Fruit fly (Drosophila melanogaster) whole organism, embryonic: ENCODE data around the gene CG4101.

Experiments used
- B-H1 ChIP-seq: fragments of 200-800 bp; sonication (Bioruptor generic); IDR thresholded peaks from 3 replicates; pipeline ENCODE4 v1.3.6; 2022; ENCODE audit warnings: missing biosample characterization, missing genetic modification characterization
- CG10209 ChIP-seq: fragments of 200-800 bp; sonication (Bioruptor generic); optimal IDR thresholded peaks from 3 replicates; lab custom pipeline; 2017; ENCODE audit warnings: missing biosample characterization, mild to moderate bottlenecking, missing genetic modification characterization, missing genetic modification reagents
- CG10366 ChIP-seq: fragments of 200-800 bp; sonication (Bioruptor generic); IDR thresholded peaks from 2 replicates; pipeline ENCODE4 v1.3.6; 2022; ENCODE audit warnings: missing biosample characterization, missing genetic modification characterization
- CG12104 ChIP-seq: fragments of 200-800 bp; sonication (Bioruptor generic); optimal IDR thresholded peaks from 3 replicates; lab custom pipeline; 2016; ENCODE audit warnings: missing biosample characterization, missing genetic modification characterization
- CG14441 ChIP-seq: fragments of 200-800 bp; sonication (Bioruptor generic); IDR thresholded peaks from 2 replicates; pipeline ENCODE4 v1.3.6; 2022; ENCODE audit warnings: missing biosample characterization, missing genetic modification characterization
- CG15696 ChIP-seq: fragments of 200-800 bp; sonication (Bioruptor generic); optimal IDR thresholded peaks from 2 replicates; lab custom pipeline; 2019; ENCODE audit warnings: missing biosample characterization, mild to moderate bottlenecking, missing genetic modification characterization, moderate library complexity
- CG16779 ChIP-seq: fragments of 200-800 bp; sonication (Bioruptor generic); IDR thresholded peaks from 2 replicates; pipeline ENCODE4 v1.3.6; 2022; ENCODE audit warnings: missing biosample characterization, missing genetic modification characterization
- CG17912 ChIP-seq: fragments of 200-800 bp; sonication (Bioruptor generic); optimal IDR thresholded peaks from 2 replicates; lab custom pipeline; 2018; ENCODE audit warnings: missing biosample characterization, mild to moderate bottlenecking, missing genetic modification characterization
- CG1792 ChIP-seq: fragments of 200-800 bp; sonication (Bioruptor generic); optimal IDR thresholded peaks from 2 replicates; lab custom pipeline; 2016; ENCODE audit warnings: missing biosample characterization, missing genetic modification characterization
- CG30020 ChIP-seq: fragments of 200-800 bp; optimal IDR thresholded peaks from 2 replicates; lab custom pipeline; 2019; ENCODE audit warnings: missing biosample characterization, mild to moderate bottlenecking, missing genetic modification characterization, moderate library complexity
- CG42726 ChIP-seq: fragments of 200-800 bp; sonication (Bioruptor generic); IDR thresholded peaks from 2 replicates; pipeline ENCODE4 v1.3.6; 2022; ENCODE audit warnings: missing biosample characterization, missing genetic modification characterization; ENCODE audit not compliant: partially characterized antibody
- CG7987 ChIP-seq: fragments of 200-800 bp; sonication (Bioruptor generic); optimal IDR thresholded peaks from 2 replicates; lab custom pipeline; 2018; ENCODE audit warnings: missing biosample characterization, mild to moderate bottlenecking, missing genetic modification characterization, moderate library complexity
- CG9817 ChIP-seq: fragments of 200-800 bp; sonication (Bioruptor generic); optimal IDR thresholded peaks from 2 replicates; lab custom pipeline; 2018; ENCODE audit warnings: missing biosample characterization, mild to moderate bottlenecking, missing genetic modification characterization, moderate library complexity
- Camta ChIP-seq: fragments of 200-800 bp; sonication (Bioruptor generic); optimal IDR thresholded peaks from 2 replicates; lab custom pipeline; 2016; ENCODE audit warnings: missing biosample characterization, missing genetic modification characterization
- D19B ChIP-seq: fragments of 200-800 bp; sonication (Bioruptor generic); optimal IDR thresholded peaks from 2 replicates; lab custom pipeline; 2017; ENCODE audit warnings: missing biosample characterization, mild to moderate bottlenecking, missing genetic modification characterization
- Fer3 ChIP-seq: fragments of 200-800 bp; sonication (Bioruptor generic); optimal IDR thresholded peaks from 2 replicates; lab custom pipeline; 2018; ENCODE audit warnings: missing biosample characterization, mild to moderate bottlenecking, missing genetic modification characterization, moderate library complexity
- HLH54F ChIP-seq: fragments of 200-800 bp; sonication (Bioruptor generic); optimal IDR thresholded peaks from 3 replicates; lab custom pipeline; 2016; ENCODE audit warnings: missing biosample characterization, missing genetic modification characterization
- HmgD ChIP-seq: fragments of 200-800 bp; sonication (Bioruptor generic); optimal IDR thresholded peaks from 3 replicates; lab custom pipeline; 2016; ENCODE audit warnings: missing biosample characterization, missing genetic modification characterization
- Optix ChIP-seq: fragments of 200-800 bp; sonication (Bioruptor generic); IDR thresholded peaks from 3 replicates; pipeline ENCODE4 v1.3.6; 2022; ENCODE audit warnings: missing biosample characterization, missing genetic modification characterization
- Pdp1 ChIP-seq, 2 experiments: fragments of 200-800 bp; sonication (Bioruptor generic); optimal IDR thresholded peaks; 3 replicates each; lab custom pipeline; 2016; ENCODE audit warnings: missing biosample characterization in 2 of 2, missing genetic modification characterization in 2 of 2, mild to moderate bottlenecking in 1 of 2, moderate library complexity in 1 of 2
- Stat92E ChIP-seq, 3 experiments: fragments of >200 bp in 2 of 3; fragments of 200-800 bp in 1 of 3; sonication (Bioruptor generic) in 1 of 3; optimal IDR thresholded peaks; 2 replicates each; lab custom pipeline; 2017 to 2019; ENCODE audit warnings: missing biosample characterization in 3 of 3, missing genetic modification characterization in 3 of 3, mild to moderate bottlenecking in 1 of 3, moderate library complexity in 1 of 3
- Taf1 ChIP-seq: fragments of 200-800 bp; sonication (Bioruptor generic); IDR thresholded peaks from 2 replicates; pipeline ENCODE4 v1.3.6; 2022; ENCODE audit warnings: missing biosample characterization, missing genetic modification characterization
- Usf ChIP-seq: fragments of 200-800 bp; sonication (Bioruptor generic); optimal IDR thresholded peaks from 2 replicates; lab custom pipeline; 2017; ENCODE audit warnings: missing genotype, missing biosample characterization, missing genetic modification characterization
- al ChIP-seq: fragments of 200-800 bp; sonication (Bioruptor generic); IDR thresholded peaks from 2 replicates; pipeline ENCODE4 v1.3.6; 2022; ENCODE audit warnings: missing biosample characterization, missing genetic modification characterization
- ara ChIP-seq: fragments of 200-800 bp; sonication (Bioruptor generic); IDR thresholded peaks from 2 replicates; pipeline ENCODE4 v1.3.6; 2022; ENCODE audit warnings: missing biosample characterization, missing genetic modification characterization
- cato ChIP-seq: fragments of 200-800 bp; sonication (Bioruptor generic); optimal IDR thresholded peaks from 2 replicates; lab custom pipeline; 2016; ENCODE audit warnings: missing biosample characterization, missing genetic modification characterization, borderline replicate concordance
- disco-r ChIP-seq: fragments of 200-800 bp; sonication (Bioruptor generic); optimal IDR thresholded peaks from 2 replicates; lab custom pipeline; 2016; ENCODE audit warnings: missing biosample characterization, missing genetic modification characterization
- dpn ChIP-seq, 2 experiments: fragments of 200-800 bp; sonication (Bioruptor generic); optimal IDR thresholded peaks; 3 replicates each; lab custom pipeline; 2016; ENCODE audit warnings: missing biosample characterization in 2 of 2, missing genetic modification characterization in 2 of 2
- dysf ChIP-seq: fragments of 200-800 bp; sonication (Bioruptor generic); IDR thresholded peaks from 3 replicates; pipeline ENCODE4 v1.3.6; 2022; ENCODE audit warnings: missing biosample characterization, missing genetic modification characterization
- exex ChIP-seq: fragments of 200-800 bp; sonication (Bioruptor generic); optimal IDR thresholded peaks from 4 replicates; lab custom pipeline; 2018; ENCODE audit warnings: missing biosample characterization, mild to moderate bottlenecking, missing genetic modification characterization, moderate library complexity
- gsb-n ChIP-seq: fragments of 200-800 bp; sonication (Bioruptor generic); optimal IDR thresholded peaks from 3 replicates; lab custom pipeline; 2018; ENCODE audit warnings: missing biosample characterization, mild to moderate bottlenecking, missing genetic modification characterization
- kni ChIP-seq: fragments of 200-800 bp; sonication (Bioruptor generic); optimal IDR thresholded peaks from 3 replicates; lab custom pipeline; 2017; ENCODE audit warnings: mild to moderate bottlenecking, missing biosample characterization, missing genetic modification reagents, missing genetic modification characterization
- pita ChIP-seq: fragments of 200-800 bp; sonication (Bioruptor generic); optimal IDR thresholded peaks from 2 replicates; lab custom pipeline; 2017; ENCODE audit warnings: missing biosample characterization, mild to moderate bottlenecking, missing genetic modification characterization
- sc ChIP-seq, 3 experiments: fragments of >200 bp in 2 of 3; fragments of 200-800 bp in 1 of 3; sonication (Bioruptor generic) in 1 of 3; optimal IDR thresholded peaks; 2 replicates in 2 of 3; 3 replicates in 1 of 3; lab custom pipeline; 2017; ENCODE audit warnings: mild to moderate bottlenecking in 1 of 3, missing biosample characterization in 1 of 3, missing genetic modification characterization in 1 of 3, missing genetic modification reagents in 1 of 3
- sob ChIP-seq: fragments of 200-800 bp; sonication (Bioruptor generic); IDR thresholded peaks from 2 replicates; pipeline ENCODE4 v1.3.6; 2022; ENCODE audit warnings: missing biosample characterization, missing genetic modification characterization
- sqz ChIP-seq: fragments of 200-800 bp; sonication (Bioruptor generic); optimal IDR thresholded peaks from 3 replicates; lab custom pipeline; 2018; ENCODE audit warnings: missing biosample characterization, mild to moderate bottlenecking, missing genetic modification characterization
- tna ChIP-seq: fragments of 200-800 bp; sonication (Bioruptor generic); IDR thresholded peaks from 2 replicates; pipeline ENCODE4 v1.3.6; 2022; ENCODE audit warnings: missing biosample characterization, missing genetic modification characterization; ENCODE audit not compliant: partially characterized antibody
- unc-4 ChIP-seq: fragments of 200-800 bp; sonication (Bioruptor generic); IDR thresholded peaks from 2 replicates; pipeline ENCODE4 v1.3.6; 2022; ENCODE audit warnings: missing biosample characterization, missing genetic modification characterization; ENCODE audit not compliant: partially characterized antibody

Gene CG4101

dm6 chr3L:16582678-16583315 lies 29.5 kb upstream of the CG4101 start, which contains the start of gene Rpn12 (continued):
- TF ChIP-seq kni (GFP tag; lab: Kevin White, UChicago) (no peak), sqz (no peak), cato (GFP tag; lab: Kevin White, UChicago) (no peak), gsb-n (tag; lab: Kevin White, UChicago) (no peak), CG30020 (tag; lab: Kevin White, UChicago) (peak; percentile 37), Fer3 (tag; lab: Kevin White, UChicago) (peak; percentile 19), HmgD (no peak), unc-4 (GFP tag; lab: Robert Waterston, UW) (peak; percentile 83), CG17912 (GFP tag; lab: Kevin White, UChicago) (no peak), B-H1 (GFP tag; lab: Robert Waterston, UW) (no peak), CG9817 (tag; lab: Kevin White, UChicago) (peak; percentile 40), sob (GFP tag; lab: Robert Waterston, UW) (no peak), sc (optimal IDR thresholded peaks at IDR 0.05; lab: Kevin White, UChicago) (no peak), sc (GFP tag; optimal IDR thresholded peaks at IDR 0.05; lab: Kevin White, UChicago) (no peak), CG10209 (GFP tag; lab: Kevin White, UChicago) (no peak), Optix (GFP tag; lab: Robert Waterston, UW) (no peak), Stat92E (GFP tag; optimal IDR thresholded peaks at IDR 0.05; lab: Kevin White, UChicago) (no peak), CG7987 (GFP tag; lab: Kevin White, UChicago) (no peak), HLH54F (GFP tag; lab: Kevin White, UChicago) (peak; percentile 15), CG10366 (GFP tag; lab: Robert Waterston, UW) (no peak), CG15696 (tag; lab: Kevin White, UChicago) (no peak), disco-r (GFP tag; lab: Kevin White, UChicago) (no peak), CG42726 (GFP tag; lab: Robert Waterston, UW) (no peak; the same call in 1 of the 2 replicates), al (GFP tag; lab: Robert Waterston, UW) (peak; percentile 15; the same call in 1 of the 2 replicates), CG14441 (GFP tag; lab: Robert Waterston, UW) (no peak), exex (no peak), pita (GFP tag; lab: Kevin White, UChicago) (no peak), ara (no peak), CG1792 (GFP tag; lab: Kevin White, UChicago) (peak; percentile 37), Camta (GFP tag; lab: Kevin White, UChicago) (peak; percentile 10), Pdp1 (GFP tag; optimal IDR thresholded peaks at IDR 0.05; lab: Kevin White, UChicago) (peak; percentile 9 to 26), tna (GFP tag; lab: Robert Waterston, UW) (peak; percentile 80), Usf (GFP tag; lab: Kevin White, UChicago) (no peak), dpn (GFP tag; optimal IDR thresholded peaks at IDR 0.05; lab: Kevin White, UChicago) (peak; percentile 15 to 31), CG16779 (GFP tag; lab: Robert Waterston, UW) (no peak), CG12104 (peak; percentile 11), dysf (GFP tag; lab: Robert Waterston, UW) (no peak), D19B (no peak), Taf1 (0 out of 2 replicates have a peak, but pooled peaks have one; percentile 25)
